Worm (Caenorhabditis elegans) whole organism, early embryonic: ENCODE data around the gene R12B2.7.

Experiments
- B0310.2 ChIP-seq: sonication (generic microtip); optimal IDR thresholded peaks from 2 replicates; lab custom pipeline; 2016; ENCODE audit warnings: mild to moderate bottlenecking, missing genetic modification characterization, missing compliant biosample characterization
- F13C5.2 ChIP-seq: sonication (generic microtip); optimal IDR thresholded peaks from 2 replicates; lab custom pipeline; 2017; ENCODE audit warnings: mild to moderate bottlenecking, missing genetic modification characterization, inconsistent platforms, missing compliant biosample characterization
- aly-1 ChIP-seq: sonication (generic microtip); optimal IDR thresholded peaks from 2 replicates; lab custom pipeline; 2016; ENCODE audit warnings: missing genetic modification characterization, missing compliant biosample characterization
- ama-1 ChIP-seq: fragments of 150-350 bp; optimal IDR thresholded peaks from 2 replicates; lab custom pipeline; 2014
- ceh-13 ChIP-seq: fragments of 200-800 bp; sonication (Bioruptor generic); optimal IDR thresholded peaks from 2 replicates; lab custom pipeline; 2018; ENCODE audit warnings: mild to moderate bottlenecking, missing genetic modification characterization, missing compliant biosample characterization
- ceh-36 ChIP-seq: sonication (generic microtip); optimal IDR thresholded peaks from 2 replicates; lab custom pipeline; 2016; ENCODE audit warnings: missing genetic modification characterization, inconsistent platforms, missing compliant biosample characterization
- ets-7 ChIP-seq: sonication (generic microtip); optimal IDR thresholded peaks from 2 replicates; lab custom pipeline; 2016; ENCODE audit warnings: missing genotype, missing genetic modification characterization, missing compliant biosample characterization
- flt-1 ChIP-seq: fragments of 200-800 bp; sonication (Bioruptor generic); IDR thresholded peaks from 2 replicates; pipeline ENCODE4 v1.3.6; 2022; ENCODE audit warnings: missing genetic modification characterization, missing compliant biosample characterization
- hmbx-1 ChIP-seq: sonication (generic microtip); optimal IDR thresholded peaks from 2 replicates; lab custom pipeline; 2016; ENCODE audit warnings: mild to moderate bottlenecking, missing genetic modification characterization, missing compliant biosample characterization
- hmg-4 ChIP-seq: fragments of 200-800 bp; sonication (Bioruptor generic); optimal IDR thresholded peaks from 2 replicates; lab custom pipeline; 2018; ENCODE audit warnings: mild to moderate bottlenecking, missing genetic modification characterization, missing compliant biosample characterization
- hnd-1 ChIP-seq: sonication (generic microtip); optimal IDR thresholded peaks from 2 replicates; lab custom pipeline; 2016; ENCODE audit warnings: missing genetic modification characterization, missing compliant biosample characterization
- pes-1 ChIP-seq: fragments of 200-800 bp; sonication (Bioruptor generic); IDR thresholded peaks from 2 replicates; pipeline ENCODE4 v1.3.6; 2022; ENCODE audit warnings: missing genetic modification reagents, missing genetic modification characterization, missing compliant biosample characterization
- scrt-1 ChIP-seq: fragments of 200-800 bp; sonication (Bioruptor generic); IDR thresholded peaks from 2 replicates; pipeline ENCODE4 v1.3.6; 2022; ENCODE audit warnings: missing genetic modification characterization, missing compliant biosample characterization
- sea-1 ChIP-seq: fragments of 200-800 bp; sonication (Bioruptor generic); conservative IDR thresholded peaks from 2 replicates; pipeline ENCODE4 v1.3.6; 2022; ENCODE audit warnings: missing genetic modification characterization, missing compliant biosample characterization
- tbx-11 ChIP-seq: fragments of 200-800 bp; sonication (Bioruptor generic); IDR thresholded peaks from 2 replicates; pipeline ENCODE4 v1.3.6; 2022; ENCODE audit warnings: missing genetic modification characterization, missing compliant biosample characterization
- tbx-37 ChIP-seq: fragments of 200-800 bp; sonication (Bioruptor generic); conservative IDR thresholded peaks from 2 replicates; pipeline ENCODE4 v1.3.6; 2022; ENCODE audit warnings: missing genetic modification reagents, missing genetic modification characterization, missing compliant biosample characterization
- tra-4 ChIP-seq: sonication (generic microtip); optimal IDR thresholded peaks from 2 replicates; lab custom pipeline; 2017; ENCODE audit warnings: missing genetic modification characterization, missing compliant biosample characterization

R12B2.7 gene

ce11 chrIII:5846412-5846811, 31.6 kb downstream of the R12B2.7 start:
- TF ChIP-seq hmbx-1 (tag; lab: Kevin White, UChicago) (no peak), scrt-1 (GFP tag; lab: Robert Waterston, UW) (no peak), ceh-36 (no peak), hmg-4 (GFP tag; lab: Kevin White, UChicago) (no peak), ceh-13 (GFP tag; lab: Kevin White, UChicago) (no peak), flt-1 (GFP tag; lab: Robert Waterston, UW) (no peak), aly-1 (tag; lab: Kevin White, UChicago) (no peak)

- TF ChIP-seq pes-1 (GFP tag; lab: Robert Waterston, UW) = no peak
- TF ChIP-seq tbx-37 (GFP tag; lab: Robert Waterston, UW) = no peak; the same call in 1 of the 2 replicates
- no peak for TF ChIP-seq scrt-1 (GFP tag; lab: Robert Waterston, UW)
- no peak for TF ChIP-seq B0310.2 (tag; lab: Kevin White, UChicago)
- no peak for TF ChIP-seq flt-1 (GFP tag; lab: Robert Waterston, UW)
- TF ChIP-seq tbx-11 = no peak
- no peak for TF ChIP-seq ama-1 (lab: Kevin White, UChicago)
- TF ChIP-seq sea-1 (GFP tag; lab: Robert Waterston, UW) = no peak
- TF ChIP-seq hnd-1 (tag; lab: Kevin White, UChicago) = no peak
- TF ChIP-seq ceh-36 = no peak
- TF ChIP-seq aly-1 (tag; lab: Kevin White, UChicago) = no peak
Observed at ce11 chrIII:5853240-5853639, 38.4 kb downstream of the R12B2.7 start, which contains the start of gene ddx-23. TSS of gene ddx-23 (minus strand) at chrIII:5853269.

ce11 chrIII:5855637-5856179, 40.9 kb downstream of the R12B2.7 start, which contains the start of the genes cct-6 and alh-9:
TSS of gene cct-6 (minus strand) at chrIII:5855687.
TSS of gene alh-9 (plus strand) at chrIII:5856018.
- TF ChIP-seq F13C5.2 (tag; lab: Kevin White, UChicago) (peak; percentile 65), tra-4 (tag; lab: Kevin White, UChicago) (no peak), hmg-4 (GFP tag; lab: Kevin White, UChicago) (peak; percentile 3), scrt-1 (GFP tag; lab: Robert Waterston, UW) (no peak), hmbx-1 (tag; lab: Kevin White, UChicago) (no peak), flt-1 (GFP tag; lab: Robert Waterston, UW) (no peak)

- TF ChIP-seq pes-1 (GFP tag; lab: Robert Waterston, UW) (no peak), hmbx-1 (tag; lab: Kevin White, UChicago) (no peak), tbx-37 (GFP tag; lab: Robert Waterston, UW) (no peak), hnd-1 (tag; lab: Kevin White, UChicago) (no peak), hmg-4 (GFP tag; lab: Kevin White, UChicago) (no peak), scrt-1 (GFP tag; lab: Robert Waterston, UW) (no peak), tra-4 (tag; lab: Kevin White, UChicago) (no peak), F13C5.2 (tag; lab: Kevin White, UChicago) (no peak), ets-7 (no peak)
Observed at ce11 chrIII:5859008-5859407, 44.2 kb downstream of the R12B2.7 start, which contains the start of gene dpf-4. TSS of gene dpf-4 (plus strand) at chrIII:5859308.

ce11 chrIII:5863774-5864173, 48.9 kb downstream of the R12B2.7 start, which contains the start of gene dnpp-1:
TSS of gene dnpp-1 (minus strand) at chrIII:5863803.
- TF ChIP-seq ceh-36 (no peak), pes-1 (GFP tag; lab: Robert Waterston, UW) (no peak), scrt-1 (GFP tag; lab: Robert Waterston, UW) (no peak), hmbx-1 (tag; lab: Kevin White, UChicago) (no peak), hnd-1 (tag; lab: Kevin White, UChicago) (no peak), B0310.2 (tag; lab: Kevin White, UChicago) (no peak), flt-1 (GFP tag; lab: Robert Waterston, UW) (no peak), F13C5.2 (tag; lab: Kevin White, UChicago) (no peak), ceh-13 (GFP tag; lab: Kevin White, UChicago) (no peak), hmg-4 (GFP tag; lab: Kevin White, UChicago) (no peak), tbx-37 (GFP tag; lab: Robert Waterston, UW) (no peak), ama-1 (lab: Kevin White, UChicago) (no peak), aly-1 (tag; lab: Kevin White, UChicago) (no peak), tra-4 (tag; lab: Kevin White, UChicago) (no peak), ets-7 (no peak), tbx-11 (no peak), sea-1 (GFP tag; lab: Robert Waterston, UW) (no peak)

ce11 chrIII:5864270-5864669, 49.4 kb downstream of the R12B2.7 start, which contains the start of gene rabn-5:
TSS of gene rabn-5 (plus strand) at chrIII:5864553.
- TF ChIP-seq pes-1 (GFP tag; lab: Robert Waterston, UW) (no peak), hmg-4 (GFP tag; lab: Kevin White, UChicago) (no peak), aly-1 (tag; lab: Kevin White, UChicago) (no peak), flt-1 (GFP tag; lab: Robert Waterston, UW) (no peak), scrt-1 (GFP tag; lab: Robert Waterston, UW) (no peak), tbx-37 (GFP tag; lab: Robert Waterston, UW) (no peak), ets-7 (no peak), tbx-11 (no peak), hmbx-1 (tag; lab: Kevin White, UChicago) (no peak), ceh-36 (no peak), B0310.2 (tag; lab: Kevin White, UChicago) (no peak)
